Fruit fly (Drosophila melanogaster) whole organism, adult: Measurements from ENCODE around the gene CG3117.

Source experiments
- CG12768 ChIP-seq: fragments of 200-800 bp; sonication (Bioruptor generic); optimal IDR thresholded peaks from 2 replicates; lab custom pipeline; 2017; ENCODE audit warnings: missing biosample characterization, missing genetic modification characterization, mild to moderate bottlenecking, moderate library complexity, missing genetic modification reagents
- CG14711 ChIP-seq: fragments of 200-800 bp; sonication (Bioruptor generic); optimal IDR thresholded peaks from 2 replicates; lab custom pipeline; 2018; ENCODE audit warnings: missing biosample characterization, mild to moderate bottlenecking, missing genetic modification characterization, moderate library complexity
- CG1620 ChIP-seq: fragments of 200-800 bp; sonication (Bioruptor generic); optimal IDR thresholded peaks from 2 replicates; lab custom pipeline; 2016; ENCODE audit warnings: missing biosample characterization, missing genetic modification characterization
- CG33017 ChIP-seq: fragments of 200-800 bp; sonication (Bioruptor generic); optimal IDR thresholded peaks from 2 replicates; lab custom pipeline; 2018; ENCODE audit warnings: missing biosample characterization, mild to moderate bottlenecking, missing genetic modification characterization, moderate library complexity
- CG7045 ChIP-seq: fragments of 200-800 bp; sonication (Bioruptor generic); optimal IDR thresholded peaks from 2 replicates; lab custom pipeline; 2017; ENCODE audit warnings: missing biosample characterization, mild to moderate bottlenecking, missing genetic modification characterization
- Clk ChIP-seq: fragments of 200-800 bp; sonication (Bioruptor generic); optimal IDR thresholded peaks from 2 replicates; lab custom pipeline; 2017; ENCODE audit warnings: missing biosample characterization, missing genetic modification characterization
- pad ChIP-seq: fragments of 200-800 bp; sonication (Bioruptor generic); optimal IDR thresholded peaks from 3 replicates; lab custom pipeline; 2017; ENCODE audit warnings: missing biosample characterization, missing genetic modification characterization, mild to moderate bottlenecking, moderate library complexity, missing genetic modification reagents

- TF ChIP-seq pad (GFP tag; lab: Kevin White, UChicago): peak; percentile 18
- no peak for TF ChIP-seq CG12768
- no peak for TF ChIP-seq CG33017 (tag; lab: Kevin White, UChicago)
- no peak for TF ChIP-seq CG7045 (GFP tag; lab: Kevin White, UChicago)
- no peak for TF ChIP-seq CG1620
- no peak for TF ChIP-seq Clk (GFP tag; lab: Kevin White, UChicago)
- no peak for TF ChIP-seq CG14711 (tag; lab: Kevin White, UChicago)
Observed at dm6 chr2L:2829637-2830340, 17.2 kb downstream of the CG3117 start, which contains the start of gene Duox.
